Worm (Caenorhabditis elegans): ENCODE results near the gene nspc-19.

nspc-19 gene

ce11 chrX:14565245-14565644 is 36.7 kb downstream of the nspc-19 start:
- TF ChIP-seq ceh-22 (tag; optimal IDR thresholded peaks at IDR 0.05), result no peak
- no peak for TF ChIP-seq lin-11 (tag; optimal IDR thresholded peaks at IDR 0.05)
- no peak for TF ChIP-seq ztf-16 (tag; optimal IDR thresholded peaks at IDR 0.05)
- no peak for TF ChIP-seq pag-3 (tag; optimal IDR thresholded peaks at IDR 0.05; ENCODE audit: borderline replicate concordance)
- no peak for TF ChIP-seq mec-3 (tag; optimal IDR thresholded peaks at IDR 0.05; ENCODE audit: borderline replicate concordance)
- no peak for TF ChIP-seq pax-1 (tag; optimal IDR thresholded peaks at IDR 0.05)
- TF ChIP-seq dve-1 (tag; optimal IDR thresholded peaks at IDR 0.05), result no peak
- TF ChIP-seq unc-3 (GFP tag; conservative IDR thresholded peaks at IDR 0.05), result no peak
- TF ChIP-seq unc-3 (tag; optimal IDR thresholded peaks at IDR 0.05), result no peak
- no peak for TF ChIP-seq pat-9 (tag; optimal IDR thresholded peaks at IDR 0.05)
- TF ChIP-seq ama-1 (optimal IDR thresholded peaks at IDR 0.05), result no peak

- TF ChIP-seq syd-9 (tag; optimal IDR thresholded peaks at IDR 0.05) (no peak), K02D7.2 (tag; optimal IDR thresholded peaks at IDR 0.05) (no peak), mec-3 (tag; optimal IDR thresholded peaks at IDR 0.05; ENCODE audit: borderline replicate concordance) (no peak), ceh-24 (tag; optimal IDR thresholded peaks at IDR 0.05) (no peak), elt-4 (tag; optimal IDR thresholded peaks at IDR 0.05) (no peak), hlh-13 (GFP tag; optimal IDR thresholded peaks at IDR 0.05) (no peak), unc-42 (tag; optimal IDR thresholded peaks at IDR 0.05) (no peak), ahr-1 (tag; optimal IDR thresholded peaks at IDR 0.05) (no peak)
Observed at ce11 chrX:14566047-14566446, 37.5 kb downstream of the nspc-19 start.

ce11 chrX:14568258-14568763 is 39.8 kb downstream of the nspc-19 start:
- TF ChIP-seq elt-2 (tag; optimal IDR thresholded peaks at IDR 0.05) (peak; percentile 14), K09A11.1 (tag; optimal IDR thresholded peaks at IDR 0.05; ENCODE audit: insufficient read depth) (no peak), nhr-11 (tag; optimal IDR thresholded peaks at IDR 0.05) (no peak), dve-1 (tag; optimal IDR thresholded peaks at IDR 0.05) (peak; percentile 7)

- no peak for TF ChIP-seq pag-3 (tag; optimal IDR thresholded peaks at IDR 0.05; ENCODE audit: borderline replicate concordance)
- TF ChIP-seq ceh-2 (tag; optimal IDR thresholded peaks at IDR 0.05), result no peak
- no peak for TF ChIP-seq ceh-14 (tag; optimal IDR thresholded peaks at IDR 0.05)
- no peak for TF ChIP-seq unc-55 (GFP tag; optimal IDR thresholded peaks at IDR 0.05)
- TF ChIP-seq lim-6 (tag; optimal IDR thresholded peaks at IDR 0.05), result no peak
- no peak for TF ChIP-seq gmeb-2 (tag; optimal IDR thresholded peaks at IDR 0.05)
- no peak for TF ChIP-seq mec-3 (tag; optimal IDR thresholded peaks at IDR 0.05; ENCODE audit: borderline replicate concordance)
- TF ChIP-seq fkh-6 (tag; optimal IDR thresholded peaks at IDR 0.05), result no peak
- TF ChIP-seq F13H6.1 (tag; optimal IDR thresholded peaks at IDR 0.05), result no peak
- TF ChIP-seq ref-2 (tag; optimal IDR thresholded peaks at IDR 0.05), result no peak
- TF ChIP-seq elt-4 (tag; optimal IDR thresholded peaks at IDR 0.05), result no peak
- peak; percentile 65 for TF ChIP-seq pha-2 (tag; optimal IDR thresholded peaks at IDR 0.05)
- no peak for TF ChIP-seq rnt-1 (tag; optimal IDR thresholded peaks at IDR 0.05)
- no peak for TF ChIP-seq dve-1 (tag; optimal IDR thresholded peaks at IDR 0.05)
- TF ChIP-seq nhr-232 (tag; optimal IDR thresholded peaks at IDR 0.05), result no peak
- no peak for TF ChIP-seq ztf-16 (tag; optimal IDR thresholded peaks at IDR 0.05)
- TF ChIP-seq ceh-22 (tag; optimal IDR thresholded peaks at IDR 0.05), result peak; percentile 70
- peak; percentile 43 for TF ChIP-seq tbx-2 (tag; optimal IDR thresholded peaks at IDR 0.05)
- no peak for TF ChIP-seq unc-3 (GFP tag; conservative IDR thresholded peaks at IDR 0.05)
- TF ChIP-seq unc-3 (tag; optimal IDR thresholded peaks at IDR 0.05), result no peak
- TF ChIP-seq ceh-9 (tag; optimal IDR thresholded peaks at IDR 0.05), result no peak
- no peak for TF ChIP-seq pros-1 (tag; optimal IDR thresholded peaks at IDR 0.05)
- TF ChIP-seq npax-4 (tag; optimal IDR thresholded peaks at IDR 0.05), result no peak
Observed at ce11 chrX:14571277-14571676, 42.8 kb downstream of the nspc-19 start.

DNA sequence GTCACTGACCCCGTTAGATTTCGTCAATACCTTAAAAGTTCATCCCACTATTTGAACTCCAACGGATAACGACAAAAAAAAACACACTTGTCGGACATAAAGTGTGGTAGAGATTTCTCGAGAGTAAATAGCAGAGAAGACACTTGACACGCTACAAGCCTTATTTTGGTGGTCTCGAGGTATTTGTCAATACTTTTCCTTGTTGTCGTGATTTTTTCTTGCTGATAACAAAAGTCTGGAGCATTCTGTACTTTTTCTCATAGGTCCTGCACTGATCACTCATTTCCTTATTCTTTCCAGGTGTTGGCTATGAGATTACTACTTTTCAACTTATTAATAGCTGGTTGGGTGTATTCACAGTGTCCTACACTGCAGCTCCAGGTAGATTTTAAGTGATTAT is 43.9 kb downstream of the nspc-19 start, which contains the start of gene lron-1:
lron-1 (plus strand) TSS at position 301 of the 400 bp plus-strand sequence.
- TF ChIP-seq C08G9.2 (tag; optimal IDR thresholded peaks at IDR 0.05), result no peak
- TF ChIP-seq zip-5 (tag; optimal IDR thresholded peaks at IDR 0.05), result no peak
- TF ChIP-seq npax-4 (tag; optimal IDR thresholded peaks at IDR 0.05), result no peak
- TF ChIP-seq ceh-9 (tag; optimal IDR thresholded peaks at IDR 0.05), result no peak
- TF ChIP-seq nfya-1 (tag; optimal IDR thresholded peaks at IDR 0.05), result no peak
- no peak for TF ChIP-seq unc-42 (tag; optimal IDR thresholded peaks at IDR 0.05)
- TF ChIP-seq tbx-7 (tag; optimal IDR thresholded peaks at IDR 0.05), result no peak
- no peak for TF ChIP-seq ceh-2 (tag; optimal IDR thresholded peaks at IDR 0.05)
- TF ChIP-seq pax-1 (tag; optimal IDR thresholded peaks at IDR 0.05), result no peak
- TF ChIP-seq dmd-4 (tag; optimal IDR thresholded peaks at IDR 0.05; ENCODE audit: borderline replicate concordance), result no peak
- no peak for TF ChIP-seq unc-55 (GFP tag; optimal IDR thresholded peaks at IDR 0.05)
- TF ChIP-seq ceh-30 (tag; optimal IDR thresholded peaks at IDR 0.05), result no peak
- no peak for TF ChIP-seq ets-4 (tag; optimal IDR thresholded peaks at IDR 0.05)
- no peak for TF ChIP-seq hlh-30 (tag; optimal IDR thresholded peaks at IDR 0.05; ENCODE audit: insufficient read depth)
- no peak for TF ChIP-seq ceh-22 (tag; optimal IDR thresholded peaks at IDR 0.05)
- no peak for TF ChIP-seq elt-2 (tag; optimal IDR thresholded peaks at IDR 0.05)
- no peak for TF ChIP-seq pha-4 (tag; optimal IDR thresholded peaks at IDR 0.05)

All from whole organism, late embryonic.